Fruit fly (Drosophila melanogaster): ENCODE data around the gene CG9641.

The CG9641 gene

dm6 chr2L:2972439-2972936 lies 4.2 kb downstream of the CG9641 start, which contains the start of the genes Rrp1 and gammaTub23C (continued):
- TF ChIP-seq crol (GFP tag; IDR thresholded peaks at IDR 0.05), result no peak
- TF ChIP-seq luna (GFP tag; optimal IDR thresholded peaks at IDR 0.05), result no peak
- TF ChIP-seq br (optimal IDR thresholded peaks at IDR 0.05), result no peak
- TF ChIP-seq Hr78 (GFP tag; optimal IDR thresholded peaks at IDR 0.05), result peak in 1 of 2 experiments; percentile 71
- peak; percentile 59; the same call in 1 of the 3 replicates for TF ChIP-seq so (GFP tag; IDR thresholded peaks at IDR 0.05)
- peak; percentile 84 for TF ChIP-seq CG4617 (GFP tag; optimal IDR thresholded peaks at IDR 0.05; ENCODE audit: borderline replicate concordance)
- no peak for TF ChIP-seq sd (tag; optimal IDR thresholded peaks at IDR 0.05)
- TF ChIP-seq CG12155 (GFP tag; optimal IDR thresholded peaks at IDR 0.05), result peak; percentile 89
- peak; percentile 79 for TF ChIP-seq CG12299 (tag; optimal IDR thresholded peaks at IDR 0.05)
- peak; percentile 16 for TF ChIP-seq pfk (GFP tag; optimal IDR thresholded peaks at IDR 0.05)
- TF ChIP-seq ems (GFP tag; optimal IDR thresholded peaks at IDR 0.05), result peak; percentile 75
- TF ChIP-seq slou (GFP tag; optimal IDR thresholded peaks at IDR 0.05), result peak; percentile 94
- TF ChIP-seq B-H2 (GFP tag; optimal IDR thresholded peaks at IDR 0.05), result peak; percentile 83
- TF ChIP-seq CG10462 (GFP tag; optimal IDR thresholded peaks at IDR 0.05), result peak; percentile 82
- TF ChIP-seq gfzf (GFP tag; optimal IDR thresholded peaks at IDR 0.05), result peak; percentile 10
- no peak for TF ChIP-seq grn (GFP tag; optimal IDR thresholded peaks at IDR 0.05)
- peak; percentile 76 for TF ChIP-seq CG11560 (tag; IDR thresholded peaks at IDR 0.05)
- peak; percentile 68 for TF ChIP-seq E2f2 (GFP tag; IDR thresholded peaks at IDR 0.05)
- peak; percentile 41 for TF ChIP-seq disco-r (GFP tag; optimal IDR thresholded peaks at IDR 0.05)
- peak; percentile 77; the same call in 2 of the 3 replicates for TF ChIP-seq CG11456 (GFP tag; IDR thresholded peaks at IDR 0.05)
- peak; percentile 90 for TF ChIP-seq dmrt11E (tag; optimal IDR thresholded peaks at IDR 0.05)
- TF ChIP-seq Bgb (GFP tag; IDR thresholded peaks at IDR 0.05; ENCODE audit: partially characterized antibody), result no peak
- peak; percentile 65 for TF ChIP-seq Dp (GFP tag; optimal IDR thresholded peaks at IDR 0.05)
- TF ChIP-seq CG14710 (tag; optimal IDR thresholded peaks at IDR 0.05), result peak; percentile 96
- peak; percentile 90 for TF ChIP-seq CG15269 (tag; optimal IDR thresholded peaks at IDR 0.05)
- peak in 1 of 3 experiments; percentile 95 for TF ChIP-seq lola (GFP tag; optimal IDR thresholded peaks at IDR 0.05)
- TF ChIP-seq Drgx (GFP tag; IDR thresholded peaks at IDR 0.05), result peak; percentile 59; the same call in 1 of the 2 replicates
- peak; percentile 95 for TF ChIP-seq CG4424 (GFP tag; optimal IDR thresholded peaks at IDR 0.05)
- TF ChIP-seq CG4730 (GFP tag; IDR thresholded peaks at IDR 0.05), result peak; percentile 73
- peak; percentile 63 for TF ChIP-seq exex (tag; optimal IDR thresholded peaks at IDR 0.05)
- peak; percentile 62 for TF ChIP-seq BEAF-32 (GFP tag; optimal IDR thresholded peaks at IDR 0.05)
- peak; percentile 75 for TF ChIP-seq lbe (GFP tag; optimal IDR thresholded peaks at IDR 0.05)
- peak; percentile 34 for TF ChIP-seq CG1603 (tag; optimal IDR thresholded peaks at IDR 0.05)
- TF ChIP-seq CG3847 (GFP tag; IDR thresholded peaks at IDR 0.05), result peak; percentile 89
- peak; percentile 78 for TF ChIP-seq ara (GFP tag; IDR thresholded peaks at IDR 0.05)
- TF ChIP-seq lilli (GFP tag; optimal IDR thresholded peaks at IDR 0.05), result peak; percentile 86
- TF ChIP-seq da (GFP tag; optimal IDR thresholded peaks at IDR 0.05), result no peak
- TF ChIP-seq scrt (GFP tag; optimal IDR thresholded peaks at IDR 0.05), result peak; percentile 71
- no peak for TF ChIP-seq sim (GFP tag; IDR thresholded peaks at IDR 0.05)
- TF ChIP-seq HLH4C (GFP tag; IDR thresholded peaks at IDR 0.05; ENCODE audit: partially characterized antibody), result no peak
- peak; percentile 93 for TF ChIP-seq az2 (GFP tag; optimal IDR thresholded peaks at IDR 0.05)
- peak; percentile 16 for TF ChIP-seq en (GFP tag; optimal IDR thresholded peaks at IDR 0.05)
- no peak for TF ChIP-seq dati (GFP tag; IDR thresholded peaks at IDR 0.05)
- no peak for TF ChIP-seq HLHmδ (GFP tag; optimal IDR thresholded peaks at IDR 0.05)
- TF ChIP-seq YL-1 (GFP tag; optimal IDR thresholded peaks at IDR 0.05), result peak; percentile 85
- TF ChIP-seq CG10366 (GFP tag; IDR thresholded peaks at IDR 0.05), result peak; percentile 72
- peak; percentile 69 for TF ChIP-seq Atf-2 (GFP tag; optimal IDR thresholded peaks at IDR 0.05)
- peak; percentile 74 for TF ChIP-seq pum (GFP tag; optimal IDR thresholded peaks at IDR 0.05)
- peak; percentile 80 for TF ChIP-seq ranshi (GFP tag; IDR thresholded peaks at IDR 0.05)
- peak; percentile 63 for TF ChIP-seq jing (GFP tag; optimal IDR thresholded peaks at IDR 0.05)

All from whole organism, embryonic.